Fruit fly (Drosophila melanogaster): ENCODE data around the gene Ziz.

Ziz gene

DNA sequence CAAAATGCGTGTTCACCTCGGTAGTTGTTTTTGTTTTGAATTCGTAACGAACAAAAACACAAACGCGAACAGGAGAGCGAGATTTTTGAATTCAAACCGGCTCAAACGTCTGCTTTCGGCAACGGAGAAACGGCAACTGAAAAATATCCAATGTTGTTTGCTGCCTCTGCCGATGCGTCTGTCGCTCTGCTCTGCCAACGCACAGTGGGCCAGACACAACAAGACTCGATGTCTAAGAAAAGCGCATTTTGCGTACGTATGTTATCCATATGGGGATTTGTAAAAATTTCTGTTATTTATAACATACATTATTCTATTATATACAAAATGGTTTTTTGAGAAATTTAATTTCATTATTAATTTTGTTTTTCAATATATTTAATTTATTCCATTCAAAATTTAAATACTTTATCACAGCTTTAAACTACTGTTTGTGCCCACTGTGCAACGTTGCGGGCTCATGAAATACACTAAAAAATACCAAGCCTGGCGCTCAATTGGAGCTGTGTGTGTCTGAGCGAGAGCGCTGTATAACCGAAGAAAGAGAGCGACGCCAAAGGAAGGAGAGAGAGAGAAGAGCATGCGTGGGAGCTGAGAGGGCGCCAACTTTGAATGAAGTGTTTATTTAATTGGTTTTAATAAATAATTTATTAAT lies 34.5 kb upstream of the Ziz start (continued):
- TF ChIP-seq CG15601 (tag; optimal IDR thresholded peaks at IDR 0.05): peak; percentile 98
- TF ChIP-seq CG6689 (GFP tag; IDR thresholded peaks at IDR 0.05): peak; percentile 98
- no peak for TF ChIP-seq CG8478 (optimal IDR thresholded peaks at IDR 0.05)
- TF ChIP-seq eve (GFP tag; optimal IDR thresholded peaks at IDR 0.05): peak in 1 of 2 experiments; percentile 97
- peak; percentile 92 for TF ChIP-seq ssp (GFP tag; IDR thresholded peaks at IDR 0.05)
- peak; percentile 84 for TF ChIP-seq Dad (GFP tag; optimal IDR thresholded peaks at IDR 0.05)
- peak; percentile 98 for TF ChIP-seq CG10654 (GFP tag; optimal IDR thresholded peaks at IDR 0.05)
- TF ChIP-seq CG13287 (GFP tag; IDR thresholded peaks at IDR 0.05; ENCODE audit: partially characterized antibody): peak; percentile 65
- peak; percentile 67 for TF ChIP-seq knrl (GFP tag; IDR thresholded peaks at IDR 0.05; ENCODE audit: partially characterized antibody)
- peak; percentile 92 for TF ChIP-seq CG5245 (GFP tag; optimal IDR thresholded peaks at IDR 0.05)
- TF ChIP-seq CG5953 (GFP tag; IDR thresholded peaks at IDR 0.05): peak; percentile 89
- TF ChIP-seq CG6175 (GFP tag; IDR thresholded peaks at IDR 0.05): peak; percentile 95
- TF ChIP-seq Hand (GFP tag; optimal IDR thresholded peaks at IDR 0.05): peak; percentile 98
- TF ChIP-seq CG18619 (GFP tag; optimal IDR thresholded peaks at IDR 0.05): peak; percentile 99
- TF ChIP-seq CG17385 (GFP tag; optimal IDR thresholded peaks at IDR 0.05): peak; percentile 97
- TF ChIP-seq ash1 (GFP tag; optimal IDR thresholded peaks at IDR 0.05): no peak
- TF ChIP-seq Ptx1 (GFP tag; IDR thresholded peaks at IDR 0.05): peak; percentile 98
- no peak for TF ChIP-seq CG2129 (GFP tag; IDR thresholded peaks at IDR 0.05; ENCODE audit: partially characterized antibody)
- TF ChIP-seq dpn (GFP tag; optimal IDR thresholded peaks at IDR 0.05): peak; percentile 86 to 98
- TF ChIP-seq Abd-B (GFP tag; optimal IDR thresholded peaks at IDR 0.05): peak; percentile 98
- TF ChIP-seq Lim3 (GFP tag; IDR thresholded peaks at IDR 0.05): peak; percentile 87
- peak; percentile 98 for TF ChIP-seq zen (tag; optimal IDR thresholded peaks at IDR 0.05)
- peak; percentile 95 for TF ChIP-seq CG6272 (GFP tag; IDR thresholded peaks at IDR 0.05)
- peak; percentile 94 for TF ChIP-seq CG14667 (GFP tag; IDR thresholded peaks at IDR 0.05)
- peak; percentile 98 for TF ChIP-seq nerfin-1 (tag; optimal IDR thresholded peaks at IDR 0.05)
- no peak for TF ChIP-seq fru (optimal IDR thresholded peaks at IDR 0.05)
- peak; percentile 98 for TF ChIP-seq org-1 (GFP tag; optimal IDR thresholded peaks at IDR 0.05)
- TF ChIP-seq pita (GFP tag; optimal IDR thresholded peaks at IDR 0.05): no peak
- TF ChIP-seq ci (GFP tag; IDR thresholded peaks at IDR 0.05): peak; percentile 96
- peak; percentile 99 for TF ChIP-seq CG13424 (tag; optimal IDR thresholded peaks at IDR 0.05)
- TF ChIP-seq CG32767 (GFP tag; IDR thresholded peaks at IDR 0.05): peak; percentile 98
- TF ChIP-seq CG8765 (GFP tag; IDR thresholded peaks at IDR 0.05): peak; percentile 96
- peak; percentile 70 for TF ChIP-seq CG8944 (GFP tag; optimal IDR thresholded peaks at IDR 0.05)
- no peak for TF ChIP-seq HLH4C (GFP tag; IDR thresholded peaks at IDR 0.05; ENCODE audit: partially characterized antibody)
- peak; percentile 83 for TF ChIP-seq CG1647 (GFP tag; optimal IDR thresholded peaks at IDR 0.05)
- peak; percentile 98 for TF ChIP-seq ewg (GFP tag; optimal IDR thresholded peaks at IDR 0.05)
- TF ChIP-seq Dbx (GFP tag; IDR thresholded peaks at IDR 0.05): peak; percentile 98
- TF ChIP-seq CG11398 (GFP tag; optimal IDR thresholded peaks at IDR 0.05): no peak
- peak; percentile 69; the same call in 2 of the 3 replicates for TF ChIP-seq CG14860 (GFP tag; IDR thresholded peaks at IDR 0.05; ENCODE audit: partially characterized antibody)
- TF ChIP-seq Mes4 (GFP tag; optimal IDR thresholded peaks at IDR 0.05): peak; percentile 78
- peak; percentile 77 for TF ChIP-seq CG31365 (tag; optimal IDR thresholded peaks at IDR 0.05)
- peak; percentile 95 for TF ChIP-seq H2.0 (GFP tag; IDR thresholded peaks at IDR 0.05)
- TF ChIP-seq CG30431 (GFP tag; optimal IDR thresholded peaks at IDR 0.05): peak; percentile 97
- peak; percentile 99 for TF ChIP-seq dmrt11E (tag; optimal IDR thresholded peaks at IDR 0.05)
- peak; percentile 89 for TF ChIP-seq chm (GFP tag; IDR thresholded peaks at IDR 0.05)
- TF ChIP-seq sens (GFP tag): peak; percentile 98
- TF ChIP-seq peb (GFP tag; IDR thresholded peaks at IDR 0.05): peak; percentile 94
- peak; percentile 99 for TF ChIP-seq gem (tag; optimal IDR thresholded peaks at IDR 0.05)
- TF ChIP-seq CG16815 (GFP tag; optimal IDR thresholded peaks at IDR 0.05): peak; percentile 98
- TF ChIP-seq bowl (GFP tag; IDR thresholded peaks at IDR 0.05): peak; percentile 87
- peak; percentile 90 for TF ChIP-seq CG11560 (tag; IDR thresholded peaks at IDR 0.05)

Measured in whole organism, embryonic.